Worm (Caenorhabditis elegans) whole organism, midembryonic: ENCODE measurements around the gene T24E12.10.

ENCODE experiments used
- cog-1 ChIP-seq: sonication (generic microtip); optimal IDR thresholded peaks from 2 replicates; lab custom pipeline; 2016; ENCODE audit warnings: missing genetic modification characterization, missing compliant biosample characterization
- flt-1 ChIP-seq: fragments of 200-800 bp; sonication (Bioruptor generic); IDR thresholded peaks from 2 replicates; pipeline ENCODE4 v1.3.6; 2022; ENCODE audit warnings: missing genetic modification characterization, missing compliant biosample characterization
- klf-2 ChIP-seq: fragments of 200-800 bp; sonication (Bioruptor generic); conservative IDR thresholded peaks from 2 replicates; pipeline ENCODE4 v1.3.6; 2022; ENCODE audit warnings: missing genetic modification reagents, missing genetic modification characterization, missing compliant biosample characterization
- ztf-23 ChIP-seq: fragments of 200-800 bp; sonication (Bioruptor generic); IDR thresholded peaks from 2 replicates; pipeline ENCODE4 v1.3.6; 2022; ENCODE audit warnings: missing genetic modification reagents, missing genetic modification characterization, missing compliant biosample characterization

ce11 chrII:3808104-3808503 is 35.1 kb upstream of the T24E12.10 start, which contains the start of gene F54D10.5:
- TF ChIP-seq klf-2 (GFP tag; lab: Robert Waterston, UW) (no peak), cog-1 (tag; lab: Kevin White, UChicago) (no peak), flt-1 (GFP tag; lab: Robert Waterston, UW) (0 out of 2 replicates have a peak, but pooled peaks have one; percentile 18), ztf-23 (GFP tag; lab: Robert Waterston, UW) (peak; percentile 50; the same call in 1 of the 2 replicates)
